Worm (Caenorhabditis elegans) whole organism, midembryonic: Measurements from ENCODE around the gene thoc-7.

Source experiments
- klf-2 ChIP-seq: fragments of 200-800 bp; sonication (Bioruptor generic); conservative IDR thresholded peaks from 2 replicates; pipeline ENCODE4 v1.3.6; 2022; ENCODE audit warnings: missing genetic modification reagents, missing genetic modification characterization, missing compliant biosample characterization
- med-1 ChIP-seq: sonication (generic microtip); optimal IDR thresholded peaks from 2 replicates; lab custom pipeline; 2017; ENCODE audit warnings: missing genetic modification characterization, mild to moderate bottlenecking, missing compliant biosample characterization, antibody characterized with exemption, missing genetic modification reagents; ENCODE audit not compliant: insufficient read depth

DNA sequence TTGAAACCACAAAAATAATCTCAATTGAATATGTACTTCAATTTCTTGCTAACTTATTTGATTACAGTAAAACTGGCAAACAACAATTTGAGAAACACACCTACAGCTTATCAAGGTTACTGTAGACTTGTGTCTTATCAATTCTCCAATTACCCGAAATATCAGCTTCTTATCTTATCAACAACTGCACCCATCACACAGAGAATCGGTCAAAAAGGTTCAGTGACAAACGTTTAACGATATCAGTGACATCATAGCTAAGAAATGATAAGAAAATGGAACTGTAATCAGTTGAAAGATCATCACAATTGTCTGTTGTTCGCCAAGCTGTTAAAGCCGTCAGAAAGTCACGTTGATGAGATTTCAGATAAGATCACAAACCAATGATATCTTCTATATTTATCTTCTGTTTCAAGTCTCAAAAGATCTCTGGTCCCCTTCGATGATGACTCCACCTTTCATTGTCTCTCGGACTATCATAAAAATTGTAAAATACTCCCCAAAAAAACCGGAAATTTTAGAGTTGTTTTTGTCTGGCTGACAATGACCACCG, 36.7 kb downstream of the thoc-7 start:
- TF ChIP-seq med-1 (GFP tag; lab: Kevin White, UChicago) (no peak), klf-2 (no peak)
